Fruit fly (Drosophila melanogaster): Measurements from ENCODE around the gene mia.

- TF ChIP-seq CG17806 (tag; optimal IDR thresholded peaks at IDR 0.05), result no peak
- no peak for TF ChIP-seq Pif1B (GFP tag; optimal IDR thresholded peaks at IDR 0.05)
- TF ChIP-seq D1 (tag; optimal IDR thresholded peaks at IDR 0.05), result no peak
- TF ChIP-seq Pif1A (GFP tag; optimal IDR thresholded peaks at IDR 0.05), result no peak
Observed at dm6 chr3R:5516582-5517001, 34.4 kb downstream of the mia start.

Measured in whole organism, pupa.